Worm (Caenorhabditis elegans) whole organism, young adult: Measurements from ENCODE around the gene asns-2.

Experiments
- B0035.1 ChIP-seq: sonication (generic microtip); optimal IDR thresholded peaks from 2 replicates; lab custom pipeline; 2016; ENCODE audit warnings: missing genetic modification characterization, mild to moderate bottlenecking, missing compliant biosample characterization, missing genotype, missing genetic modification reagents
- B0261.1 ChIP-seq: sonication (generic microtip); optimal IDR thresholded peaks from 2 replicates; lab custom pipeline; 2016; ENCODE audit warnings: mild to moderate bottlenecking, missing genetic modification characterization, moderate library complexity, missing compliant biosample characterization
- Y53G8AR.9 ChIP-seq: fragments of 200-800 bp; sonication (Bioruptor generic); conservative IDR thresholded peaks from 2 replicates; pipeline ENCODE4 v1.3.6; 2022; ENCODE audit warnings: missing genetic modification reagents, missing genetic modification characterization, missing compliant biosample characterization
- Y56A3A.18 ChIP-seq: fragments of 200-800 bp; sonication (Bioruptor generic); IDR thresholded peaks from 2 replicates; pipeline ENCODE4 v1.3.6; 2022; ENCODE audit warnings: missing genetic modification reagents, missing genetic modification characterization, missing compliant biosample characterization
- Y67H2A.10 ChIP-seq: fragments of 200-800 bp; sonication (Bioruptor generic); conservative IDR thresholded peaks from 2 replicates; pipeline ENCODE4 v1.3.6; 2022; ENCODE audit warnings: missing genetic modification reagents, missing genetic modification characterization, missing compliant biosample characterization
- Y79H2A.3 ChIP-seq: fragments of 200-800 bp; sonication (Bioruptor generic); conservative IDR thresholded peaks from 2 replicates; pipeline ENCODE4 v1.3.6; 2022; ENCODE audit warnings: missing genetic modification reagents, missing genetic modification characterization, missing compliant biosample characterization
- aptf-3 ChIP-seq: fragments of 200-800 bp; sonication (Bioruptor generic); IDR thresholded peaks from 2 replicates; pipeline ENCODE4 v1.3.6; 2022; ENCODE audit warnings: missing genetic modification characterization, missing compliant biosample characterization
- cebp-1 ChIP-seq, 2 experiments: fragments of 200-800 bp in 1 of 2; sonication (Bioruptor generic) in 1 of 2; sonication (generic microtip) in 1 of 2; IDR thresholded peaks in 1 of 2; optimal IDR thresholded peaks in 1 of 2; 2 replicates each; pipeline versions ENCODE4 v1.3.6 to Lab custom; 2017 to 2022; ENCODE audit warnings: missing compliant biosample characterization in 2 of 2, missing genetic modification characterization in 2 of 2, mild to moderate bottlenecking in 1 of 2, missing genetic modification reagents in 1 of 2, moderate library complexity in 1 of 2
- dox-1 ChIP-seq: fragments of 200-800 bp; sonication (Bioruptor generic); IDR thresholded peaks from 2 replicates; pipeline ENCODE4 v1.3.6; 2022; ENCODE audit warnings: missing genetic modification reagents, missing genetic modification characterization, missing compliant biosample characterization
- gei-17 ChIP-seq: fragments of 200-800 bp; sonication (Bioruptor generic); optimal IDR thresholded peaks from 2 replicates; lab custom pipeline; 2018; ENCODE audit warnings: mild to moderate bottlenecking, missing genetic modification characterization, missing compliant biosample characterization
- hmg-1.2 ChIP-seq: fragments of 200-800 bp; sonication (Bioruptor generic); IDR thresholded peaks from 2 replicates; pipeline ENCODE4 v1.3.6; 2022; ENCODE audit warnings: missing genetic modification reagents, missing genetic modification characterization, missing compliant biosample characterization
- lag-1 ChIP-seq: fragments of 200-800 bp; sonication (Bioruptor generic); IDR thresholded peaks from 2 replicates; pipeline ENCODE4 v1.3.6; 2022; ENCODE audit warnings: missing genetic modification reagents, missing genetic modification characterization, missing compliant biosample characterization
- let-526 ChIP-seq: fragments of 200-800 bp; sonication (Bioruptor generic); IDR thresholded peaks from 2 replicates; pipeline ENCODE4 v1.3.6; 2022; ENCODE audit warnings: missing genetic modification reagents, missing genetic modification characterization, missing compliant biosample characterization
- let-607 ChIP-seq, 2 experiments: fragments of 200-800 bp in 1 of 2; sonication (Bioruptor generic) in 1 of 2; sonication (generic microtip) in 1 of 2; optimal IDR thresholded peaks; 2 replicates each; lab custom pipeline; 2016 to 2018; ENCODE audit warnings: mild to moderate bottlenecking in 2 of 2, missing compliant biosample characterization in 2 of 2, missing genetic modification characterization in 2 of 2, moderate library complexity in 2 of 2, missing genotype in 1 of 2
- mcd-1 ChIP-seq: fragments of 200-800 bp; sonication (Bioruptor generic); IDR thresholded peaks from 2 replicates; pipeline ENCODE4 v1.3.6; 2022; ENCODE audit warnings: missing genetic modification reagents, missing genetic modification characterization, missing compliant biosample characterization
- nfya-2 ChIP-seq: fragments of 200-800 bp; sonication (Bioruptor generic); IDR thresholded peaks from 2 replicates; pipeline ENCODE4 v1.3.6; 2022; ENCODE audit warnings: missing genetic modification reagents, missing genetic modification characterization, missing compliant biosample characterization
- nhr-120 ChIP-seq: fragments of 200-800 bp; sonication (Bioruptor generic); IDR thresholded peaks from 2 replicates; pipeline ENCODE4 v1.3.6; 2022; ENCODE audit warnings: missing genetic modification characterization, missing compliant biosample characterization
- nhr-80 ChIP-seq: sonication (generic microtip); optimal IDR thresholded peaks from 2 replicates; lab custom pipeline; 2016; ENCODE audit warnings: missing genetic modification characterization, missing compliant biosample characterization
- rpc-1 ChIP-seq, 2 experiments: fragments of 150-350 bp in 1 of 2; sonication (generic microtip) in 1 of 2; optimal IDR thresholded peaks; 2 replicates each; lab custom pipeline; 2014 to 2018; ENCODE audit warnings: missing biosample characterization in 1 of 2, missing genetic modification characterization in 1 of 2, missing genetic modification reagents in 1 of 2, missing genotype in 1 of 2
- snpc-4 ChIP-seq, 5 experiments: fragments of 150-350 bp in 1 of 5; sonication (generic microtip) in 4 of 5; optimal IDR thresholded peaks; 2 replicates each; lab custom pipeline; 2014 to 2018; ENCODE audit warnings: missing genetic modification characterization in 5 of 5, missing biosample characterization in 3 of 5, antibody characterized with exemption in 2 of 5, mild to moderate bottlenecking in 2 of 5, missing compliant biosample characterization in 2 of 5, missing genotype in 2 of 5, moderate library complexity in 2 of 5, missing genetic modification reagents in 1 of 5
- xnd-1 ChIP-seq: sonication (generic microtip); optimal IDR thresholded peaks from 2 replicates; lab custom pipeline; 2016; ENCODE audit warnings: missing genotype, missing genetic modification reagents, missing genetic modification characterization, missing compliant biosample characterization
- zfh-2 ChIP-seq: fragments of 200-800 bp; sonication (Bioruptor generic); conservative IDR thresholded peaks from 2 replicates; pipeline ENCODE4 v1.3.6; 2022; ENCODE audit warnings: missing genetic modification reagents, missing genetic modification characterization, missing compliant biosample characterization
- ztf-22 ChIP-seq: fragments of 200-800 bp; sonication (Bioruptor generic); optimal IDR thresholded peaks from 2 replicates; lab custom pipeline; 2018; ENCODE audit warnings: mild to moderate bottlenecking, missing genetic modification characterization, moderate library complexity, missing compliant biosample characterization
- ztf-25 ChIP-seq: fragments of 200-800 bp; sonication (Bioruptor generic); IDR thresholded peaks from 2 replicates; pipeline ENCODE4 v1.3.6; 2022; ENCODE audit warnings: missing genetic modification reagents, missing genetic modification characterization, missing compliant biosample characterization
- ztf-28 ChIP-seq: fragments of 200-800 bp; sonication (Bioruptor generic); IDR thresholded peaks from 2 replicates; pipeline ENCODE4 v1.3.6; 2022; ENCODE audit warnings: missing genetic modification reagents, missing genetic modification characterization, missing compliant biosample characterization

The asns-2 gene

ce11 chrX:8719888-8720287 is 30.9 kb downstream of the asns-2 start:
- TF ChIP-seq ztf-22 (GFP tag; lab: Kevin White, UChicago) (peak; percentile 9), let-607 (tag; optimal IDR thresholded peaks at IDR 0.05; lab: Kevin White, UChicago) (peak in 1 of 2 experiments; percentile 1), ztf-25 (GFP tag; lab: Robert Waterston, UW) (no peak), zfh-2 (GFP tag; lab: Robert Waterston, UW) (no peak), nhr-80 (tag; lab: Kevin White, UChicago) (peak; percentile 67)

- no peak for TF ChIP-seq xnd-1 (tag; lab: Kevin White, UChicago)
- TF ChIP-seq nhr-120 (GFP tag; lab: Robert Waterston, UW) = 0 out of 2 replicates have a peak, but pooled peaks have one; percentile 1
- TF ChIP-seq dox-1 (GFP tag; lab: Robert Waterston, UW) = 0 out of 2 replicates have a peak, but pooled peaks have one; percentile 9
- no peak for TF ChIP-seq lag-1 (GFP tag; lab: Robert Waterston, UW)
- TF ChIP-seq ztf-22 (GFP tag; lab: Kevin White, UChicago) = peak; percentile 28
- no peak for TF ChIP-seq cebp-1 (GFP tag; IDR thresholded peaks at IDR 0.05; lab: Robert Waterston, UW)
- TF ChIP-seq cebp-1 (tag; optimal IDR thresholded peaks at IDR 0.05; lab: Kevin White, UChicago) = peak; percentile 7
- TF ChIP-seq ztf-28 (GFP tag; lab: Robert Waterston, UW) = no peak
- TF ChIP-seq nhr-80 (tag; lab: Kevin White, UChicago) = peak; percentile 21
- TF ChIP-seq, all 124 proteins: peak for 5
Observed at ce11 chrX:8718856-8719255, 31.9 kb downstream of the asns-2 start, which contains the start of gene F53A9.8. Gene F53A9.8 (minus strand): TSS chrX:8718904.

DNA sequence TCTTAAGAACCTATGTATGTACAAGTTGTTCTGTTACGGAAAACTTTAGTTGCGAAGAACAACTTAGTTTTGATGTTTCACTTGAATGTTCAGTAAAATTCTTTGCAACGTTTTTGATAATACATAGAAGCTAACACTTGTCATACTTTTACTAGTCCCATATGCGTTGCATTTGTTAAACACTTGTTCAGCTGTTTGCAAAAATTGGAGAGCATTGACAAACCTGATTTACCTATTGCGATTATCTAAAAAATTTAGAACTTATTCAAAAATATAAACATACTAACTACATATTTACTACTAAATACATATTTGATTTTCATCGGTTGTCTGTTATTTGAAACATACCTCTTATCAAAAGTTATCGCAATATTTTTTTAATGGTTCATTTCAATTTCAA is 32.6 kb downstream of the asns-2 start:
- no peak for TF ChIP-seq mcd-1 (GFP tag; lab: Robert Waterston, UW)
- no peak for TF ChIP-seq aptf-3 (GFP tag; lab: Robert Waterston, UW)
- TF ChIP-seq Y67H2A.10 (GFP tag; lab: Robert Waterston, UW) = no peak
- no peak for TF ChIP-seq B0261.1 (tag; lab: Kevin White, UChicago)
- TF ChIP-seq let-526 = 0 out of 2 replicates have a peak, but pooled peaks have one; percentile 63
- no peak for TF ChIP-seq nfya-2 (GFP tag; lab: Robert Waterston, UW)
- 0 out of 2 replicates have a peak, but pooled peaks have one; percentile 33 for TF ChIP-seq Y56A3A.18 (GFP tag; lab: Robert Waterston, UW)
- no peak for TF ChIP-seq rpc-1 (optimal IDR thresholded peaks at IDR 0.05; lab: Kevin White, UChicago)
- no peak for TF ChIP-seq rpc-1 (tag; optimal IDR thresholded peaks at IDR 0.05; lab: Kevin White, UChicago)
- TF ChIP-seq let-607 (tag; optimal IDR thresholded peaks at IDR 0.05; lab: Kevin White, UChicago) = no peak
- TF ChIP-seq Y79H2A.3 (GFP tag; lab: Robert Waterston, UW) = 0 out of 2 replicates have a peak, but pooled peaks have one; percentile 30
- no peak for TF ChIP-seq B0035.1 (tag; lab: Kevin White, UChicago)
- no peak for TF ChIP-seq cebp-1 (GFP tag; IDR thresholded peaks at IDR 0.05; lab: Robert Waterston, UW)
- peak; percentile 7 for TF ChIP-seq cebp-1 (tag; optimal IDR thresholded peaks at IDR 0.05; lab: Kevin White, UChicago)
- TF ChIP-seq ztf-22 (GFP tag; lab: Kevin White, UChicago) = no peak

DNA sequence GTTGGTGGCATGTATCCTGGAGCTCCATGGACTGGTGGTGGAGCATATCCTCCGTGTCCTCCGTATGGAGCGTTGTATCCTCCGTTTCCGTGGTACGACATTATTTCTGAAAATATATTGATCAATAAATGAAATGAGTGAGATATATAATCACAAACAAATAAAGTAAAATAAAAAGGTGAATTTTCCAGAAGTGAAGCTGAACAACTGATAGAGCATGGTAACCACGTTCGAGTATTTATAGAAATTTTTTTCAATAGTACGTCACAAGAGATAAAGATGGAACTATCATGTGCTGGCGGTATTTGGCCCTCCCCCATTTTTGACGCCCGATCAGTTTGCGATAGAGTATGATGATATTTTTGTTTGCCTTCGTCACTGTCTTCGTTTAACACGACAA is 33.9 kb downstream of the asns-2 start, which contains the start of gene F53A9.7:
Gene F53A9.7, minus strand, starts transcription at position 101 of the 400 bp plus-strand sequence.
- TF ChIP-seq snpc-4 (GFP tag; optimal IDR thresholded peaks at IDR 0.05; lab: Kevin White, UChicago) = no peak
- TF ChIP-seq snpc-4 (tag; optimal IDR thresholded peaks at IDR 0.05; lab: Kevin White, UChicago) = no peak

DNA sequence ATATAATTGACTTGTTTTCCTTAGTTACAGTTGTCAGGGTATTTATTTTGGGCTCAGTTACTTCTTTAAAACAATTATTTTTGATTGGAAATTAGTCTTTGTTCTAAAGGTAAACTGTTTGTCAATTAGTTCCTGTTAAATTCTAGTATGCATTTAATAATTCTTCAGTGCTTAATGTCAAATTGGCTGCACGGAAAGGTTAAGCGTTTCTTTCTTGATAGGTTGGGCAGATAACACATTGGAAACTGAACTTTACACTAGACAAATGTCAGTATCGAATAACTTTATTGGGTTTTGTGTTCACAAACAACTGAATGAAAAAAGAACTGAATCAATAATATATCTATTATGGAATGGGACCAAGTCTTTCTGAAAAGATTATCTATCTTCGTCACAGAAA is 35.9 kb downstream of the asns-2 start:
- TF ChIP-seq hmg-1.2 (GFP tag; lab: Robert Waterston, UW) (no peak), nhr-80 (tag; lab: Kevin White, UChicago) (peak; percentile 5), Y53G8AR.9 (no peak), B0035.1 (tag; lab: Kevin White, UChicago) (no peak), gei-17 (GFP tag; lab: Kevin White, UChicago) (no peak)
